Worm (Caenorhabditis elegans) whole organism, L1 larva: ENCODE measurements around the gene F20B6.10.

Experiments used
- C34B4.2 ChIP-seq: sonication (generic microtip); optimal IDR thresholded peaks from 2 replicates; lab custom pipeline; 2017; ENCODE audit warnings: mild to moderate bottlenecking, missing genetic modification characterization, missing compliant biosample characterization
- F16B12.6 ChIP-seq: fragments of 150-350 bp; optimal IDR thresholded peaks from 2 replicates; lab custom pipeline; 2014; ENCODE audit warnings: missing biosample characterization, missing genetic modification characterization
- aha-1 ChIP-seq: fragments of 150-350 bp; optimal IDR thresholded peaks from 2 replicates; lab custom pipeline; 2014; ENCODE audit warnings: missing biosample characterization, missing genetic modification characterization
- alr-1 ChIP-seq: fragments of 200-800 bp; sonication (Bioruptor generic); optimal IDR thresholded peaks from 2 replicates; lab custom pipeline; 2018; ENCODE audit warnings: borderline replicate concordance, mild to moderate bottlenecking, missing genetic modification characterization, missing compliant biosample characterization
- aly-2 ChIP-seq: fragments of 150-350 bp; optimal IDR thresholded peaks from 2 replicates; lab custom pipeline; 2014; ENCODE audit warnings: missing biosample characterization, missing genetic modification characterization
- ceh-63 ChIP-seq: fragments of 200-800 bp; sonication (Bioruptor generic); optimal IDR thresholded peaks from 2 replicates; lab custom pipeline; 2018; ENCODE audit warnings: mild to moderate bottlenecking, missing genetic modification characterization, missing compliant biosample characterization
- ceh-82 ChIP-seq, 3 experiments: fragments of 150-350 bp in 1 of 3; sonication (generic microtip) in 2 of 3; optimal IDR thresholded peaks; 2 replicates each; lab custom pipeline; 2014 to 2017; ENCODE audit warnings: missing biosample characterization in 3 of 3, missing genetic modification characterization in 3 of 3
- ceh-88 ChIP-seq: fragments of 200-800 bp; sonication (Bioruptor generic); IDR thresholded peaks from 2 replicates; pipeline ENCODE4 v1.3.6; 2022; ENCODE audit warnings: missing genetic modification characterization, missing compliant biosample characterization
- ceh-90 ChIP-seq: sonication (generic microtip); optimal IDR thresholded peaks from 2 replicates; lab custom pipeline; 2016; ENCODE audit warnings: missing genetic modification characterization, missing compliant biosample characterization
- dsc-1 ChIP-seq: sonication (generic microtip); optimal IDR thresholded peaks from 2 replicates; lab custom pipeline; 2016; ENCODE audit warnings: mild to moderate bottlenecking, missing genetic modification characterization, missing compliant biosample characterization
- egl-13 ChIP-seq: sonication (generic microtip); optimal IDR thresholded peaks from 2 replicates; lab custom pipeline; 2016; ENCODE audit warnings: missing genotype, missing genetic modification reagents, missing genetic modification characterization, missing compliant biosample characterization
- egl-27 ChIP-seq, 2 experiments: fragments of 150-350 bp in 1 of 2; sonication (generic microtip); optimal IDR thresholded peaks; 3 replicates each; lab custom pipeline; 2017 to 2018; ENCODE audit warnings: missing biosample characterization in 2 of 2, missing genetic modification characterization in 2 of 2, missing genetic modification reagents in 2 of 2
- fkh-10 ChIP-seq: sonication (generic microtip); optimal IDR thresholded peaks from 2 replicates; lab custom pipeline; 2017; ENCODE audit warnings: missing biosample characterization, missing genetic modification reagents, missing genetic modification characterization
- fkh-4 ChIP-seq: sonication (generic microtip); optimal IDR thresholded peaks from 2 replicates; lab custom pipeline; 2016; ENCODE audit warnings: missing compliant biosample characterization, missing genetic modification characterization, borderline replicate concordance
- fkh-8 ChIP-seq: sonication (generic microtip); optimal IDR thresholded peaks from 2 replicates; lab custom pipeline; 2016; ENCODE audit warnings: mild to moderate bottlenecking, missing genetic modification characterization, missing compliant biosample characterization
- fos-1 ChIP-seq: fragments of 150-350 bp; optimal IDR thresholded peaks from 2 replicates; lab custom pipeline; 2014; ENCODE audit warnings: missing biosample characterization, missing genetic modification characterization
- hlh-17 ChIP-seq: fragments of 200-800 bp; sonication (Bioruptor generic); optimal IDR thresholded peaks from 2 replicates; lab custom pipeline; 2018; ENCODE audit warnings: missing genetic modification characterization, mild to moderate bottlenecking, missing compliant biosample characterization, moderate library complexity, borderline replicate concordance
- hpl-2 ChIP-seq: fragments of 150-350 bp; optimal IDR thresholded peaks from 2 replicates; lab custom pipeline; 2014; ENCODE audit warnings: missing biosample characterization, missing genetic modification reagents, missing genetic modification characterization
- irx-1 ChIP-seq: sonication (generic microtip); optimal IDR thresholded peaks from 2 replicates; lab custom pipeline; 2016; ENCODE audit warnings: missing genetic modification characterization, missing compliant biosample characterization
- isw-1 ChIP-seq: fragments of 200-800 bp; sonication (Bioruptor generic); IDR thresholded peaks from 2 replicates; pipeline ENCODE4 v1.3.6; 2022; ENCODE audit warnings: missing genetic modification characterization, missing compliant biosample characterization
- jun-1 ChIP-seq: fragments of 150-350 bp; optimal IDR thresholded peaks from 2 replicates; lab custom pipeline; 2014; ENCODE audit warnings: missing biosample characterization, missing genetic modification reagents, missing genetic modification characterization
- lin-13 ChIP-seq: fragments of 150-350 bp; optimal IDR thresholded peaks from 2 replicates; lab custom pipeline; 2014; ENCODE audit warnings: missing biosample characterization, missing genetic modification reagents, missing genetic modification characterization
- lin-35 ChIP-seq, 2 experiments: fragments of 150-350 bp; optimal IDR thresholded peaks; 2 replicates each; lab custom pipeline; 2014; ENCODE audit warnings: missing biosample characterization in 2 of 2, missing genetic modification characterization in 2 of 2, missing genetic modification reagents in 2 of 2
- lir-3 ChIP-seq: sonication (generic microtip); optimal IDR thresholded peaks from 2 replicates; lab custom pipeline; 2016; ENCODE audit warnings: mild to moderate bottlenecking, missing genetic modification characterization, moderate library complexity, missing compliant biosample characterization; ENCODE audit not compliant: poor library complexity
- lsy-2 ChIP-seq, 2 experiments: fragments of 150-350 bp; optimal IDR thresholded peaks; 2 replicates each; lab custom pipeline; 2014; ENCODE audit warnings: missing biosample characterization in 2 of 2, missing genetic modification characterization in 2 of 2
- mab-9 ChIP-seq: fragments of 200-800 bp; sonication (Bioruptor generic); IDR thresholded peaks from 2 replicates; pipeline ENCODE4 v1.3.6; 2022; ENCODE audit warnings: missing genetic modification reagents, missing genetic modification characterization, missing compliant biosample characterization
- mdl-1 ChIP-seq, 2 experiments: fragments of 150-350 bp; optimal IDR thresholded peaks; 2 replicates each; lab custom pipeline; 2014 to 2017; ENCODE audit warnings: missing biosample characterization in 2 of 2, missing genetic modification characterization in 2 of 2, inconsistent platforms in 1 of 2
- mef-2 ChIP-seq: fragments of 150-350 bp; optimal IDR thresholded peaks from 2 replicates; lab custom pipeline; 2014; ENCODE audit warnings: missing biosample characterization, missing genetic modification characterization
- mep-1 ChIP-seq: fragments of 150-350 bp; optimal IDR thresholded peaks from 2 replicates; lab custom pipeline; 2014; ENCODE audit warnings: missing biosample characterization, missing genetic modification characterization
- nhr-11 ChIP-seq: fragments of 150-350 bp; optimal IDR thresholded peaks from 2 replicates; lab custom pipeline; 2014; ENCODE audit warnings: missing biosample characterization, missing genetic modification characterization
- nhr-12 ChIP-seq: sonication (generic microtip); optimal IDR thresholded peaks from 2 replicates; lab custom pipeline; 2017; ENCODE audit warnings: missing biosample characterization, missing genetic modification characterization
- nhr-19 ChIP-seq: fragments of 200-800 bp; sonication (Bioruptor generic); conservative IDR thresholded peaks from 2 replicates; pipeline ENCODE4 v1.3.6; 2022; ENCODE audit warnings: missing genetic modification characterization, missing compliant biosample characterization
- nhr-237 ChIP-seq: fragments of 150-350 bp; optimal IDR thresholded peaks from 2 replicates; lab custom pipeline; 2014; ENCODE audit warnings: missing biosample characterization, missing genetic modification characterization
- nhr-28 ChIP-seq: fragments of 150-350 bp; optimal IDR thresholded peaks from 2 replicates; lab custom pipeline; 2014; ENCODE audit warnings: missing biosample characterization, missing genetic modification characterization
- nhr-76 ChIP-seq: sonication (generic microtip); optimal IDR thresholded peaks from 2 replicates; lab custom pipeline; 2017; ENCODE audit warnings: missing biosample characterization, missing genetic modification characterization
- nhr-77 ChIP-seq: fragments of 150-350 bp; optimal IDR thresholded peaks from 2 replicates; lab custom pipeline; 2014; ENCODE audit warnings: missing biosample characterization, missing genetic modification characterization
- nhr-84 ChIP-seq: sonication (generic microtip); optimal IDR thresholded peaks from 2 replicates; lab custom pipeline; 2017; ENCODE audit warnings: missing biosample characterization, missing genetic modification characterization
- nhr-90 ChIP-seq: sonication (generic microtip); optimal IDR thresholded peaks from 2 replicates; lab custom pipeline; 2016; ENCODE audit warnings: mild to moderate bottlenecking, missing genetic modification characterization, missing compliant biosample characterization; ENCODE audit not compliant: poor library complexity
- pag-3 ChIP-seq: sonication (generic microtip); optimal IDR thresholded peaks from 2 replicates; lab custom pipeline; 2017; ENCODE audit warnings: missing genetic modification characterization, mild to moderate bottlenecking, missing compliant biosample characterization, antibody characterized with exemption, borderline replicate concordance; ENCODE audit not compliant: insufficient read depth
- pax-3 ChIP-seq: fragments of 200-800 bp; sonication (Bioruptor generic); optimal IDR thresholded peaks from 2 replicates; lab custom pipeline; 2018; ENCODE audit warnings: mild to moderate bottlenecking, missing genetic modification characterization, moderate library complexity, missing compliant biosample characterization
- pqm-1 ChIP-seq: sonication (generic microtip); optimal IDR thresholded peaks from 3 replicates; lab custom pipeline; 2017; ENCODE audit warnings: missing biosample characterization, missing genetic modification characterization
- rnt-1 ChIP-seq: sonication (generic microtip); optimal IDR thresholded peaks from 2 replicates; lab custom pipeline; 2016; ENCODE audit warnings: mild to moderate bottlenecking, missing genetic modification characterization, moderate library complexity, missing compliant biosample characterization
- snu-23 ChIP-seq: sonication (generic microtip); optimal IDR thresholded peaks from 2 replicates; lab custom pipeline; 2016; ENCODE audit warnings: missing genetic modification characterization, missing compliant biosample characterization
- sox-4 ChIP-seq: sonication (generic microtip); optimal IDR thresholded peaks from 2 replicates; lab custom pipeline; 2016; ENCODE audit warnings: missing genetic modification characterization, missing compliant biosample characterization
- swsn-7 ChIP-seq: sonication (generic microtip); optimal IDR thresholded peaks from 2 replicates; lab custom pipeline; 2016; ENCODE audit warnings: missing genetic modification characterization, missing compliant biosample characterization
- tlp-1 ChIP-seq: fragments of 150-350 bp; optimal IDR thresholded peaks from 2 replicates; lab custom pipeline; 2014; ENCODE audit warnings: missing biosample characterization, missing genetic modification characterization
- unc-30 ChIP-seq: sonication (generic microtip); optimal IDR thresholded peaks from 2 replicates; lab custom pipeline; 2017; ENCODE audit warnings: missing biosample characterization, missing genetic modification characterization
- unc-62 ChIP-seq: fragments of 150-350 bp; optimal IDR thresholded peaks from 2 replicates; lab custom pipeline; 2014; ENCODE audit warnings: missing biosample characterization, missing genetic modification reagents, missing genetic modification characterization
- unc-98 ChIP-seq: fragments of 200-800 bp; sonication (Bioruptor generic); IDR thresholded peaks from 2 replicates; pipeline ENCODE4 v1.3.6; 2022; ENCODE audit warnings: missing genetic modification characterization, missing compliant biosample characterization
- vab-15 ChIP-seq: sonication (generic microtip); optimal IDR thresholded peaks from 2 replicates; lab custom pipeline; 2017; ENCODE audit warnings: missing genotype, mild to moderate bottlenecking, missing genetic modification characterization, missing compliant biosample characterization
- zag-1 ChIP-seq: fragments of 150-350 bp; optimal IDR thresholded peaks from 2 replicates; lab custom pipeline; 2014; ENCODE audit warnings: missing biosample characterization, missing genetic modification characterization
- ztf-4 ChIP-seq: fragments of 150-350 bp; optimal IDR thresholded peaks from 2 replicates; lab custom pipeline; 2014; ENCODE audit warnings: missing biosample characterization, missing genetic modification characterization

F20B6.10 gene

ce11 chrX:4222200-4222599, 5.2 kb upstream of the F20B6.10 start:
- TF ChIP-seq jun-1 (tag; lab: Kevin White, UChicago) (no peak), irx-1 (tag; lab: Kevin White, UChicago) (no peak), rnt-1 (tag; lab: Kevin White, UChicago) (peak; percentile 28), ceh-82 (tag; optimal IDR thresholded peaks at IDR 0.05; lab: Kevin White, UChicago) (peak in 2 of 3 experiments; percentile 20 to 25), lsy-2 (tag; optimal IDR thresholded peaks at IDR 0.05; lab: Kevin White, UChicago) (peak; percentile 12 to 80), dsc-1 (peak; percentile 19), mep-1 (peak; percentile 49), fkh-8 (tag; lab: Kevin White, UChicago) (peak; percentile 17), F16B12.6 (tag; lab: Kevin White, UChicago) (no peak), fos-1 (tag; lab: Kevin White, UChicago) (peak; percentile 70), zag-1 (tag; lab: Kevin White, UChicago) (peak; percentile 22)

ce11 chrX:4219487-4219886, 2.5 kb upstream of the F20B6.10 start:
- TF ChIP-seq unc-30 (tag; lab: Kevin White, UChicago) (no peak), aha-1 (no peak), pax-3 (tag; lab: Kevin White, UChicago) (no peak), ceh-88 (GFP tag; lab: Robert Waterston, UW) (no peak), hlh-17 (GFP tag; lab: Kevin White, UChicago) (no peak), lin-35 (GFP tag; optimal IDR thresholded peaks at IDR 0.05; lab: Kevin White, UChicago) (peak in 1 of 2 experiments; percentile 26), ceh-63 (GFP tag; lab: Kevin White, UChicago) (no peak), tlp-1 (no peak), nhr-76 (tag; lab: Kevin White, UChicago) (no peak), pqm-1 (tag; lab: Kevin White, UChicago) (no peak), mef-2 (no peak), unc-62 (GFP tag; lab: Kevin White, UChicago) (no peak), irx-1 (tag; lab: Kevin White, UChicago) (no peak), nhr-84 (tag; lab: Kevin White, UChicago) (no peak), lin-13 (GFP tag; lab: Kevin White, UChicago) (no peak), hpl-2 (GFP tag; lab: Kevin White, UChicago) (no peak), lir-3 (tag; lab: Kevin White, UChicago) (no peak), mdl-1 (tag; optimal IDR thresholded peaks at IDR 0.05; lab: Kevin White, UChicago) (no peak), nhr-19 (peak; percentile 54), jun-1 (tag; lab: Kevin White, UChicago) (no peak), egl-27 (tag; optimal IDR thresholded peaks at IDR 0.05; lab: Kevin White, UChicago) (no peak), swsn-7 (no peak), alr-1 (tag; lab: Kevin White, UChicago) (no peak), vab-15 (no peak), isw-1 (GFP tag; lab: Robert Waterston, UW) (no peak), pag-3 (tag; lab: Kevin White, UChicago) (no peak), fkh-10 (no peak), nhr-237 (tag; lab: Kevin White, UChicago) (no peak), nhr-12 (tag; lab: Kevin White, UChicago) (no peak), unc-98 (GFP tag; lab: Robert Waterston, UW) (no peak), snu-23 (GFP tag; lab: Kevin White, UChicago) (peak; percentile 43), nhr-28 (tag; lab: Kevin White, UChicago) (no peak), egl-13 (tag; lab: Kevin White, UChicago) (no peak), fkh-8 (tag; lab: Kevin White, UChicago) (peak; percentile 61), nhr-90 (tag; lab: Kevin White, UChicago) (peak; percentile 0), nhr-11 (no peak), mab-9 (no peak), ztf-4 (no peak), nhr-77 (no peak), sox-4 (no peak), ceh-90 (tag; lab: Kevin White, UChicago) (no peak), aly-2 (no peak), zag-1 (tag; lab: Kevin White, UChicago) (no peak), C34B4.2 (tag; lab: Kevin White, UChicago) (no peak), fkh-4 (tag; lab: Kevin White, UChicago) (no peak)
